Worm (Caenorhabditis elegans): ENCODE data around the gene E04F6.15.

E04F6.15 gene

DNA sequence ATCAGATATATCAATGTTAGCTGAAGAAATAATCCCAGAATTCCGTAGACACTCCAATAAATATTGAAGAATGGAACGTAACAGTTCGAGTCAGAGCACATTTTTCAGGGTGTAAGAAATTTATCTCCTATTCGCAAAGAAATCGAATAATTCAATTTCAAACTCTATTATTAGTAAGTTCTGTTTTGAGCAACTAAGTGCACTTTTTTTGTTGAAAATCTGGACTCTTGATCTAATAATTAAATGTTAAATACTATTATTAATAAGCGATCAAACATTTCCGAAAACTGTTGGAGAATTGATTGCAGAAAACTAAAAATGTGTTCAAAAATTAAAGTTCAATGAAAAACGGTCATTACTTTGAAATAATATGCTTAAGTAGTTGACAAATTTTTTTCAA lies 7.0 kb downstream of the E04F6.15 start, which contains the start of gene srd-56:
Gene srd-56 (minus strand): TSS at position 101 of the 400 bp plus-strand sequence.
- TF ChIP-seq lim-6 (tag; optimal IDR thresholded peaks at IDR 0.05) (no peak), K09A11.1 (tag; optimal IDR thresholded peaks at IDR 0.05; ENCODE audit: insufficient read depth) (no peak), ceh-22 (tag; optimal IDR thresholded peaks at IDR 0.05) (no peak), fax-1 (tag; optimal IDR thresholded peaks at IDR 0.05) (no peak), hlh-30 (tag; optimal IDR thresholded peaks at IDR 0.05; ENCODE audit: insufficient read depth) (no peak), pros-1 (tag; optimal IDR thresholded peaks at IDR 0.05) (no peak), pag-3 (tag; optimal IDR thresholded peaks at IDR 0.05; ENCODE audit: borderline replicate concordance) (no peak), pha-4 (tag; optimal IDR thresholded peaks at IDR 0.05) (no peak), fkh-6 (tag; optimal IDR thresholded peaks at IDR 0.05) (no peak), unc-55 (GFP tag; optimal IDR thresholded peaks at IDR 0.05) (no peak), hlh-8 (tag; optimal IDR thresholded peaks at IDR 0.05) (no peak), C38D4.7 (GFP tag; optimal IDR thresholded peaks at IDR 0.05) (no peak), ceh-14 (tag; optimal IDR thresholded peaks at IDR 0.05) (no peak), ceh-2 (tag; optimal IDR thresholded peaks at IDR 0.05) (no peak)

- TF ChIP-seq odd-2 (tag; optimal IDR thresholded peaks at IDR 0.05) (no peak), fkh-6 (tag; optimal IDR thresholded peaks at IDR 0.05) (peak; percentile 86), pha-2 (tag; optimal IDR thresholded peaks at IDR 0.05) (peak; percentile 78), tbx-7 (tag; optimal IDR thresholded peaks at IDR 0.05) (peak; percentile 71), pha-4 (tag; optimal IDR thresholded peaks at IDR 0.05) (no peak), ama-1 (optimal IDR thresholded peaks at IDR 0.05) (no peak), ceh-14 (tag; optimal IDR thresholded peaks at IDR 0.05) (peak; percentile 91), pag-3 (tag; optimal IDR thresholded peaks at IDR 0.05; ENCODE audit: borderline replicate concordance) (peak; percentile 8), unc-86 (tag; optimal IDR thresholded peaks at IDR 0.05) (peak; percentile 75), eyg-1 (tag; optimal IDR thresholded peaks at IDR 0.05) (peak; percentile 80), che-1 (tag; optimal IDR thresholded peaks at IDR 0.05) (peak; percentile 91), npax-4 (tag; optimal IDR thresholded peaks at IDR 0.05) (peak; percentile 84), madf-2 (tag; optimal IDR thresholded peaks at IDR 0.05) (peak; percentile 85), ceh-2 (tag; optimal IDR thresholded peaks at IDR 0.05) (peak; percentile 78), F13H6.1 (tag; optimal IDR thresholded peaks at IDR 0.05) (peak; percentile 89), ceh-45 (GFP tag; IDR thresholded peaks at IDR 0.05) (peak; percentile 84), T23F11.4 (GFP tag; optimal IDR thresholded peaks at IDR 0.05) (peak; percentile 88), pros-1 (tag; optimal IDR thresholded peaks at IDR 0.05) (no peak), unc-42 (tag; optimal IDR thresholded peaks at IDR 0.05) (peak; percentile 35), fkh-10 (GFP tag; optimal IDR thresholded peaks at IDR 0.05) (no peak), elt-2 (tag; optimal IDR thresholded peaks at IDR 0.05) (peak; percentile 90), lin-11 (tag; optimal IDR thresholded peaks at IDR 0.05) (peak; percentile 77), pqm-1 (tag; optimal IDR thresholded peaks at IDR 0.05) (peak; percentile 61), mec-3 (tag; optimal IDR thresholded peaks at IDR 0.05; ENCODE audit: borderline replicate concordance) (peak; percentile 39), ref-2 (tag; optimal IDR thresholded peaks at IDR 0.05) (peak; percentile 77), sox-2 (GFP tag; IDR thresholded peaks at IDR 0.05) (peak; percentile 87), ceh-31 (tag; optimal IDR thresholded peaks at IDR 0.05) (peak; percentile 71), gmeb-2 (tag; optimal IDR thresholded peaks at IDR 0.05) (peak; percentile 78), C08G9.2 (tag; optimal IDR thresholded peaks at IDR 0.05) (peak; percentile 76), sox-4 (tag; optimal IDR thresholded peaks at IDR 0.05) (peak; percentile 85), syd-9 (tag; optimal IDR thresholded peaks at IDR 0.05) (peak; percentile 74), elt-4 (tag; optimal IDR thresholded peaks at IDR 0.05) (no peak), K02D7.2 (tag; optimal IDR thresholded peaks at IDR 0.05) (peak; percentile 74), dmd-4 (tag; optimal IDR thresholded peaks at IDR 0.05; ENCODE audit: borderline replicate concordance) (peak; percentile 79), pax-1 (tag; optimal IDR thresholded peaks at IDR 0.05) (no peak), hlh-8 (tag; optimal IDR thresholded peaks at IDR 0.05) (peak; percentile 44), unc-55 (GFP tag; optimal IDR thresholded peaks at IDR 0.05) (no peak), lim-6 (tag; optimal IDR thresholded peaks at IDR 0.05) (peak; percentile 90), dve-1 (tag; optimal IDR thresholded peaks at IDR 0.05) (peak; percentile 88), ets-4 (tag; optimal IDR thresholded peaks at IDR 0.05) (peak; percentile 52), fax-1 (tag; optimal IDR thresholded peaks at IDR 0.05) (peak; percentile 75), ceh-22 (tag; optimal IDR thresholded peaks at IDR 0.05) (no peak), ceh-6 (GFP tag; optimal IDR thresholded peaks at IDR 0.05) (peak; percentile 86), ceh-34 (tag; optimal IDR thresholded peaks at IDR 0.05) (peak; percentile 84), pat-9 (tag; optimal IDR thresholded peaks at IDR 0.05) (peak; percentile 88)
These were observed 10.0 kb downstream of the E04F6.15 start, which contains the start of gene pcrg-1 for ce11 chrII:7200051-7200599. pcrg-1 (plus strand) TSS chrII:7200549.
